Worm (Caenorhabditis elegans): ENCODE measurements around the gene srsx-34.

DNA sequence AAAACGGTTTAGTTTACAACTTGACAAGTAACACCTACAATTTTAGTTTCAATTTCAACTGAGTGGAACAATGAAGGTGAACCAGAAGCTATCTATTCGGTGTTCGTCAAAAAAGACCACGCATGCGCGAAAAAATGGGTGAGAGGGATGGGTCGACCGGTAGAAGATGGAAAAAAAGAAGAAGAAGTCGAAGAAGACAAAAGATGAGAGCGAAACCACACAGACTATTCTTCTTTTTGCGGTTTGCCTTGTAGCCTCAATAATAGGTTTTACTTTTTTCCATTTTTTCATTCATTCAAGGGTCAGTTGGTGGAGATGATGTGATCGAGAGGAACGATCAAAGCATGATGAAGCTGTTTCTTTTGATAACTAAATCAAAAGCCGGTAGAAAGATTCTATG lies 46.6 kb downstream of the srsx-34 start:
- TF ChIP-seq T22C8.4 (GFP tag; IDR thresholded peaks at IDR 0.05) (no peak), med-1 (GFP tag; optimal IDR thresholded peaks at IDR 0.05; ENCODE audit: insufficient read depth) (no peak), klf-2 (GFP tag; conservative IDR thresholded peaks at IDR 0.05) (no peak)
